Fruit fly (Drosophila melanogaster) whole organism, embryonic: ENCODE data around the gene CG6790.
A peak's percentile ranks its signal among the peaks of the same experiment; 100 is the strongest.

Experiments
- Adf1 ChIP-seq: fragments of 200-800 bp; sonication (Bioruptor generic); IDR thresholded peaks from 2 replicates; pipeline ENCODE4 v1.3.6; 2022; ENCODE audit warnings: missing biosample characterization, missing genetic modification characterization
- Bteb2 ChIP-seq: fragments of 200-800 bp; sonication (Bioruptor generic); optimal IDR thresholded peaks from 2 replicates; lab custom pipeline; 2016; ENCODE audit warnings: missing biosample characterization, missing genetic modification characterization
- CG10147 ChIP-seq: fragments of 200-800 bp; sonication (Bioruptor generic); optimal IDR thresholded peaks from 2 replicates; lab custom pipeline; 2019; ENCODE audit warnings: missing biosample characterization, mild to moderate bottlenecking, missing genetic modification characterization, moderate library complexity
- CG11456 ChIP-seq: fragments of 200-800 bp; sonication (Bioruptor generic); IDR thresholded peaks from 3 replicates; pipeline ENCODE4 v1.3.6; 2022; ENCODE audit warnings: missing biosample characterization, missing genetic modification characterization
- CG12299 ChIP-seq: fragments of 200-800 bp; sonication (Bioruptor generic); optimal IDR thresholded peaks from 2 replicates; lab custom pipeline; 2018; ENCODE audit warnings: missing biosample characterization, mild to moderate bottlenecking, missing genetic modification characterization
- CG13424 ChIP-seq: fragments of 200-800 bp; sonication (Bioruptor generic); optimal IDR thresholded peaks from 2 replicates; lab custom pipeline; 2019; ENCODE audit warnings: missing biosample characterization, mild to moderate bottlenecking, missing genetic modification characterization, moderate library complexity
- CG14050 ChIP-seq: fragments of 200-800 bp; sonication (Bioruptor generic); IDR thresholded peaks from 3 replicates; pipeline ENCODE4 v1.3.6; 2022; ENCODE audit warnings: missing biosample characterization, missing genetic modification characterization
- CG15601 ChIP-seq: fragments of 200-800 bp; sonication (Bioruptor generic); optimal IDR thresholded peaks from 3 replicates; lab custom pipeline; 2019; ENCODE audit warnings: missing biosample characterization, mild to moderate bottlenecking, missing genetic modification characterization, moderate library complexity
- CG17328 ChIP-seq: fragments of 200-800 bp; sonication (Bioruptor generic); IDR thresholded peaks from 2 replicates; pipeline ENCODE4 v1.3.6; 2022; ENCODE audit warnings: missing biosample characterization, missing genetic modification characterization
- CG4282 ChIP-seq: fragments of 200-800 bp; sonication (Bioruptor generic); optimal IDR thresholded peaks from 2 replicates; lab custom pipeline; 2016; ENCODE audit warnings: missing biosample characterization, missing genetic modification characterization
- CG4328 ChIP-seq: fragments of 200-800 bp; sonication (Bioruptor generic); optimal IDR thresholded peaks from 3 replicates; lab custom pipeline; 2017; ENCODE audit warnings: missing biosample characterization, missing genetic modification reagents, missing genetic modification characterization
- CG4404 ChIP-seq: fragments of 200-800 bp; sonication (Bioruptor generic); IDR thresholded peaks from 2 replicates; pipeline ENCODE4 v1.3.6; 2022; ENCODE audit warnings: missing biosample characterization, missing genetic modification characterization
- CG5180 ChIP-seq: fragments of 200-800 bp; sonication (Bioruptor generic); optimal IDR thresholded peaks from 3 replicates; lab custom pipeline; 2017; ENCODE audit warnings: missing biosample characterization, missing genetic modification characterization, mild to moderate bottlenecking, moderate library complexity, missing genetic modification reagents
- CG7372 ChIP-seq: fragments of 200-800 bp; sonication (Bioruptor generic); IDR thresholded peaks from 2 replicates; pipeline ENCODE4 v1.3.6; 2022; ENCODE audit warnings: missing biosample characterization, missing genetic modification characterization
- CG8388 ChIP-seq: fragments of 200-800 bp; sonication (Bioruptor generic); optimal IDR thresholded peaks from 2 replicates; lab custom pipeline; 2019; ENCODE audit warnings: missing biosample characterization, mild to moderate bottlenecking, missing genetic modification characterization, moderate library complexity
- CG9215 ChIP-seq: fragments of 200-800 bp; sonication (Bioruptor generic); IDR thresholded peaks from 2 replicates; pipeline ENCODE4 v1.3.6; 2022; ENCODE audit warnings: missing biosample characterization, missing genetic modification characterization
- CG9876 ChIP-seq: fragments of 200-800 bp; sonication (Bioruptor generic); optimal IDR thresholded peaks from 2 replicates; lab custom pipeline; 2016; ENCODE audit warnings: missing biosample characterization, missing genetic modification characterization
- CkIIα-i1 ChIP-seq: fragments of 200-800 bp; sonication (Bioruptor generic); IDR thresholded peaks from 2 replicates; pipeline ENCODE4 v1.3.6; 2022; ENCODE audit warnings: missing biosample characterization, missing genetic modification characterization
- Deaf1 ChIP-seq: fragments of 200-800 bp; optimal IDR thresholded peaks from 3 replicates; lab custom pipeline; 2019; ENCODE audit warnings: missing biosample characterization, mild to moderate bottlenecking, missing genetic modification characterization, moderate library complexity
- MTF-1 ChIP-seq: fragments of 200-800 bp; sonication (Bioruptor generic); optimal IDR thresholded peaks from 2 replicates; lab custom pipeline; 2018; ENCODE audit warnings: missing biosample characterization, mild to moderate bottlenecking, missing genetic modification characterization, borderline replicate concordance
- bowl ChIP-seq: fragments of 200-800 bp; sonication (Bioruptor generic); IDR thresholded peaks from 2 replicates; pipeline ENCODE4 v1.3.6; 2022; ENCODE audit warnings: missing biosample characterization, missing genetic modification characterization
- dmrt11E ChIP-seq: fragments of 200-800 bp; sonication (Bioruptor generic); optimal IDR thresholded peaks from 3 replicates; lab custom pipeline; 2018; ENCODE audit warnings: missing biosample characterization, mild to moderate bottlenecking, missing genetic modification characterization, moderate library complexity
- en ChIP-seq: fragments of 200-800 bp; sonication (Bioruptor generic); optimal IDR thresholded peaks from 2 replicates; lab custom pipeline; 2016; ENCODE audit warnings: missing biosample characterization, missing genetic modification characterization
- esg ChIP-seq: fragments of 200-800 bp; sonication (Bioruptor generic); conservative IDR thresholded peaks from 2 replicates; pipeline ENCODE4 v1.3.6; 2022; ENCODE audit warnings: missing biosample characterization, missing genetic modification characterization
- her ChIP-seq: fragments of 200-800 bp; sonication (Bioruptor generic); optimal IDR thresholded peaks from 2 replicates; lab custom pipeline; 2016; ENCODE audit warnings: missing biosample characterization, missing genetic modification characterization
- ind ChIP-seq: fragments of 200-800 bp; sonication (Bioruptor generic); optimal IDR thresholded peaks from 3 replicates; lab custom pipeline; 2016; ENCODE audit warnings: missing biosample characterization, missing genetic modification characterization
- nerfin-1 ChIP-seq: fragments of 200-800 bp; sonication (Bioruptor generic); optimal IDR thresholded peaks from 3 replicates; lab custom pipeline; 2019; ENCODE audit warnings: missing biosample characterization, mild to moderate bottlenecking, missing genetic modification characterization, moderate library complexity
- nerfin-2 ChIP-seq: fragments of 200-800 bp; sonication (Bioruptor generic); IDR thresholded peaks from 2 replicates; pipeline ENCODE4 v1.3.6; 2022; ENCODE audit warnings: missing biosample characterization, missing genetic modification characterization; ENCODE audit not compliant: partially characterized antibody
- onecut ChIP-seq: fragments of 200-800 bp; sonication (Bioruptor generic); IDR thresholded peaks from 2 replicates; pipeline ENCODE4 v1.3.6; 2022; ENCODE audit warnings: missing biosample characterization, missing genetic modification characterization
- otp ChIP-seq: fragments of 200-800 bp; sonication (Bioruptor generic); IDR thresholded peaks from 3 replicates; pipeline ENCODE4, ENCODE4 v1.3.6; 2022; ENCODE audit warnings: missing biosample characterization, missing genetic modification characterization
- phol ChIP-seq: fragments of 200-800 bp; sonication (Bioruptor generic); optimal IDR thresholded peaks from 3 replicates; lab custom pipeline; 2018; ENCODE audit warnings: missing biosample characterization, mild to moderate bottlenecking, missing genetic modification characterization, moderate library complexity
- pita ChIP-seq: fragments of 200-800 bp; sonication (Bioruptor generic); optimal IDR thresholded peaks from 2 replicates; lab custom pipeline; 2017; ENCODE audit warnings: missing biosample characterization, mild to moderate bottlenecking, missing genetic modification characterization
- sim ChIP-seq: fragments of 200-800 bp; sonication (Bioruptor generic); IDR thresholded peaks from 2 replicates; pipeline ENCODE4 v1.3.6; 2022; ENCODE audit warnings: missing biosample characterization, missing genetic modification characterization
- sna ChIP-seq: fragments of 200-800 bp; sonication (Bioruptor generic); IDR thresholded peaks from 2 replicates; pipeline ENCODE4 v1.3.6; 2022; ENCODE audit warnings: missing biosample characterization, missing genetic modification characterization; ENCODE audit not compliant: partially characterized antibody
- trem ChIP-seq: fragments of 200-800 bp; optimal IDR thresholded peaks from 3 replicates; lab custom pipeline; 2019; ENCODE audit warnings: missing biosample characterization, mild to moderate bottlenecking, missing genetic modification characterization, moderate library complexity
- tup ChIP-seq: fragments of 200-800 bp; sonication (Bioruptor generic); optimal IDR thresholded peaks from 2 replicates; lab custom pipeline; 2016; ENCODE audit warnings: missing biosample characterization, mild to moderate bottlenecking, missing genetic modification characterization, moderate library complexity
- unpg ChIP-seq: fragments of 200-800 bp; sonication (Bioruptor generic); optimal IDR thresholded peaks from 3 replicates; lab custom pipeline; 2018; ENCODE audit warnings: missing biosample characterization, mild to moderate bottlenecking, missing genetic modification characterization, moderate library complexity
- vvl ChIP-seq: fragments of 200-800 bp; sonication (Bioruptor generic); IDR thresholded peaks from 2 replicates; pipeline ENCODE4 v1.3.6; 2022; ENCODE audit warnings: missing biosample characterization, missing genetic modification characterization

Gene CG6790

dm6 chr3R:11613252-11614036, 34.9 kb upstream of the CG6790 start (continued):
- TF ChIP-seq sna = no peak
- TF ChIP-seq CG13424 (tag; lab: Kevin White, UChicago) = peak; percentile 44
- TF ChIP-seq CG9215 (GFP tag; lab: Robert Waterston, UW) = peak; percentile 54
- no peak for TF ChIP-seq CG5180 (GFP tag; lab: Kevin White, UChicago)
- TF ChIP-seq otp (GFP tag; lab: Robert Waterston, UW) = peak; percentile 60; the same call in 1 of the 3 replicates
- peak; percentile 18 for TF ChIP-seq unpg (GFP tag; lab: Kevin White, UChicago)
- no peak for TF ChIP-seq CG10147 (GFP tag; lab: Kevin White, UChicago)
- TF ChIP-seq nerfin-2 = no peak
- TF ChIP-seq CG11456 = peak; percentile 96
- TF ChIP-seq CG17328 (GFP tag; lab: Robert Waterston, UW) = peak; percentile 56; the same call in 1 of the 2 replicates
- TF ChIP-seq vvl = peak; percentile 82
- peak; percentile 7 for TF ChIP-seq CG4282 (GFP tag; lab: Kevin White, UChicago)
- TF ChIP-seq CG14050 (GFP tag; lab: Robert Waterston, UW) = peak; percentile 20; the same call in 1 of the 3 replicates
- no peak for TF ChIP-seq CG12299
- peak; percentile 61 for TF ChIP-seq phol
- peak; percentile 42; the same call in 1 of the 2 replicates for TF ChIP-seq esg
- peak; percentile 22 for TF ChIP-seq Bteb2 (GFP tag; lab: Kevin White, UChicago)
- TF ChIP-seq Adf1 (GFP tag; lab: Robert Waterston, UW) = no peak
- peak; percentile 60 for TF ChIP-seq trem
- TF ChIP-seq onecut (GFP tag; lab: Robert Waterston, UW) = peak; percentile 67
- TF ChIP-seq CG15601 (tag; lab: Kevin White, UChicago) = peak; percentile 46
- TF ChIP-seq MTF-1 (GFP tag; lab: Kevin White, UChicago) = no peak
- no peak for TF ChIP-seq CkIIα-i1 (GFP tag; lab: Robert Waterston, UW)
- TF ChIP-seq pita (GFP tag; lab: Kevin White, UChicago) = peak; percentile 54
- TF ChIP-seq bowl (GFP tag; lab: Robert Waterston, UW) = no peak
- TF ChIP-seq CG4404 = peak; percentile 45
- TF ChIP-seq, all 482 proteins: peak for 302

dm6 chr3R:11612467-11612866, 33.9 kb upstream of the CG6790 start:
- no peak for TF ChIP-seq tup (GFP tag; lab: Kevin White, UChicago)
- TF ChIP-seq Deaf1 (tag; lab: Kevin White, UChicago) = no peak
- no peak for TF ChIP-seq sim (GFP tag; lab: Robert Waterston, UW)
- TF ChIP-seq CG4328 (GFP tag; lab: Kevin White, UChicago) = no peak
- no peak for TF ChIP-seq nerfin-1
- no peak for TF ChIP-seq ind (GFP tag; lab: Kevin White, UChicago)
- no peak for TF ChIP-seq en (GFP tag; lab: Kevin White, UChicago)
- no peak for TF ChIP-seq her (GFP tag; lab: Kevin White, UChicago)
- TF ChIP-seq CG7372 = no peak
- TF ChIP-seq CG8388 (GFP tag; lab: Kevin White, UChicago) = no peak
- no peak for TF ChIP-seq dmrt11E (tag; lab: Kevin White, UChicago)
- no peak for TF ChIP-seq CG9876
